Worm (Caenorhabditis elegans) whole organism, L4/young adult: Measurements from ENCODE around the gene srsx-27.

Experiments used
- W03F9.2 ChIP-seq: fragments of 150-350 bp; optimal IDR thresholded peaks from 2 replicates; lab custom pipeline; 2014; ENCODE audit warnings: missing biosample characterization, missing genetic modification characterization
- dao-5 ChIP-seq: sonication (generic microtip); optimal IDR thresholded peaks from 2 replicates; lab custom pipeline; 2016; ENCODE audit warnings: missing genotype, missing genetic modification characterization, moderate library complexity, missing compliant biosample characterization
- him-1 ChIP-seq: sonication (generic microtip); optimal IDR thresholded peaks from 2 replicates; lab custom pipeline; 2016; ENCODE audit warnings: missing genotype, missing genetic modification reagents, missing genetic modification characterization, missing compliant biosample characterization

srsx-27 gene

ce11 chrV:10124799-10125548 is 24.9 kb upstream of the srsx-27 start, which contains the start of gene C08B6.10:
TSS of gene C08B6.10 (plus strand) at chrV:10125498.
- TF ChIP-seq dao-5 (tag; lab: Kevin White, UChicago) (no peak), him-1 (tag; lab: Kevin White, UChicago) (no peak), W03F9.2 (no peak)

DNA sequence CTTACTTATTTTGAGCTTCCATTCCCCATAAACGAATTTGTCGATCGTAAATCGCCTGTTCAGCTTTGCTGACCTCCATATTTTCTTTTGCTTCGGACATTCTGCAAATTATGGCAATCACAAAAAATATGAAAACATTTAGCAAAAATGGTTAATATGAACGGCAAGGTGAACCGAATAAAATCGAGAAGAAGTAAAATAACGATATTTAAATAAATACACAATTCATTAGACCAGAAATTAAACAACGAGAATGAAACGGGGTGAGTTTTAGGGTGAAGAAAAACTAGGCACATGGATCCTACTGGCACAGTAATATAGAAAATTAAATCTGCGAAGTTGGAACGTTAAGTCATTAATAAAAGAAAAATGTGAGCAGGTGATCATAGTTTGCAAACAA is 19.6 kb upstream of the srsx-27 start, which contains the start of gene aos-1:
TSS of gene aos-1 (minus strand) at position 101 of the 400 bp plus-strand sequence.
- TF ChIP-seq him-1 (tag; lab: Kevin White, UChicago) (no peak), W03F9.2 (no peak), dao-5 (tag; lab: Kevin White, UChicago) (no peak)

ce11 chrV:10133277-10133676 is 16.6 kb upstream of the srsx-27 start:
- TF ChIP-seq W03F9.2 (no peak), him-1 (tag; lab: Kevin White, UChicago) (no peak), dao-5 (tag; lab: Kevin White, UChicago) (no peak)

ce11 chrV:10134077-10134693 is 15.6 kb upstream of the srsx-27 start, which contains the start of the genes C08B6.18, wdr-20 and C08B6.8:
TSS of gene C08B6.18 (minus strand) at chrV:10134127.
TSS of gene wdr-20 (minus strand) at chrV:10134158.
TSS of gene C08B6.8 (plus strand) at chrV:10134643.
- TF ChIP-seq W03F9.2 (no peak), dao-5 (tag; lab: Kevin White, UChicago) (no peak), him-1 (tag; lab: Kevin White, UChicago) (no peak)

- TF ChIP-seq him-1 (tag; lab: Kevin White, UChicago) (no peak), dao-5 (tag; lab: Kevin White, UChicago) (no peak), W03F9.2 (no peak)
These were observed 4.2 kb upstream of the srsx-27 start, which contains the start of gene C51E3.9 for ce11 chrV:10145653-10146052. TSS of gene C51E3.9 (plus strand) at chrV:10145953.

DNA sequence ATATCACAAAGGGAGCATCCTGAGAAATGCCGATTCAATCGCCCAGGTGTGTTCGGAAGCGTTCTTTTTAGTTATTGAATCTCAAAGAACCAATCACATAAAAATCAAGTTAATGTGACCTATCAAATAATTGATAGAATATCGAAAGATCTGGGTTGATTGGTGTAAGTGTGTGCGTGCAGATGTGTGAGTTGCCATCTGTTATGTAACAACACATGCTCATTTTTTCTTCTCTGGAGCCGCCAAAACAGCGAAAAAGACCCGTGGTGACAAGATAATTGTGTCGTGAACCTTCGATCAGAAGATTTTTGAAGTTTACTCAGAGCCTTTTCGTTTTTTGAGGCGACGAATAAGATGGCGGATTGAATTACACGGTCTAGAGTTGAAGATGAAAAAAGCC is 3.0 kb upstream of the srsx-27 start:
- no peak for TF ChIP-seq dao-5 (tag; lab: Kevin White, UChicago)
- TF ChIP-seq W03F9.2: no peak
- no peak for TF ChIP-seq him-1 (tag; lab: Kevin White, UChicago)

DNA sequence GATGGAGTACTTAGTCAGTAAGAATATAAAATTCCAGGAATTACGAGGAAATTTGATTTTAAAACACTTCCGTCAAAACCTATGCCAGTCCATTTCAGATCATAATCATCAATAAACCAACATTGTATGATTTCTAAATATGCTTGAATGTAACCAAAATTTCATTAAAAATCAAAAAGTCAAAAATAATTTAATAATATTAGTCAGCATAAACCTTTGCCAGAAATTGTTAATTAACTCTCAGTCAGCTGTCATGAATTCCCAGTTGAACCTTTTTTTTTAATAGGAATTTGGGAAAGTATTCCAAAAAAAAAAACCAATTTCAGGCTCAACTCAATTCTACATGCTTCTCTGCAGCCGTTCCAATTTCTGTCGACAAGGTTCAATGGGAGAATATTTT is 1.5 kb upstream of the srsx-27 start, which contains the start of gene srsx-26:
TSS of gene srsx-26 (plus strand) at position 301 of the 400 bp plus-strand sequence.
- TF ChIP-seq him-1 (tag; lab: Kevin White, UChicago) (no peak), W03F9.2 (no peak), dao-5 (tag; lab: Kevin White, UChicago) (no peak)

DNA sequence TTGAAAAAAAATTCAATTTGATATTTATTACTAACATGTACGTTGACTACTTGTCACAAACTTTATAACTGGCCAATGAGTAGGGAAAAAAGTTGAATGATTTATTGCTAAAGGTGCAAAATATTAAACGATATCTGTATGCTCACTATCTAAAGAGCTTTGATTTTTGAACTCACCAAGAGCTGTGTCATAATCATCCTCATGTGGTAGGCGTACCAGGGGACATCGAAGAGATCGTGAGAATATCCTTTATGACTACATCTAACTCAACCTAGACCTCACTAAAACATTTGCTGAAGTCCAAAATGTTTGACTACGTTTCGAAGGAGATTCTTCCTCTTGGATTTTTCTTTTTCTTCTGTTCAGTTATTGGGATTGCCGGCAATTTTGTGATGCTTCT is 2.5 kb downstream of the srsx-27 start, which contains the start of gene srsx-28:
TSS of gene srsx-28 (plus strand) at position 301 of the 400 bp plus-strand sequence.
- TF ChIP-seq W03F9.2 (no peak), dao-5 (tag; lab: Kevin White, UChicago) (no peak), him-1 (tag; lab: Kevin White, UChicago) (no peak)

DNA sequence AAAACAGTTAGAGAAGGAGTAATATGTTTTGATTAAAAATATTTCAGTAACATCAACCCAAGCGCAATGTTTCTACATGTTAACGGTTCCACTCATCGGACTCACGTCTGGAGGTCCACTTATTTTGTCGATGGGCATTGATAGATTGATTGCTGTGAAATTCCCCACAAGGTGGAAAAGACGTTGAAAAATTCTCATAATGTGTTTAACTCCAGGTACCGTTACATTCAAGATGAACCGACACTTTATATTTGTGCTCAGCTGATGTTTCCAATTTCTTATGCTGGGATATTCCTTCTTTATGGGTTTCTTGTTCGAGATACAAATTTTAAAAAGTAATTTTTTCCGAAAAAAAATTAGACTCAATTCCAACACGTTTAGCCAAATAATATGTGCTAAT is 3.2 kb downstream of the srsx-27 start:
- no peak for TF ChIP-seq dao-5 (tag; lab: Kevin White, UChicago)
- no peak for TF ChIP-seq him-1 (tag; lab: Kevin White, UChicago)
- TF ChIP-seq W03F9.2: no peak

- TF ChIP-seq him-1 (tag; lab: Kevin White, UChicago) (no peak), dao-5 (tag; lab: Kevin White, UChicago) (no peak), W03F9.2 (no peak)
These were observed 4.9 kb downstream of the srsx-27 start, which contains the start of gene srsx-29 for ce11 chrV:10154698-10155097. TSS of gene srsx-29 (plus strand) at chrV:10154998.

- no peak for TF ChIP-seq him-1 (tag; lab: Kevin White, UChicago)
- TF ChIP-seq W03F9.2: no peak
- no peak for TF ChIP-seq dao-5 (tag; lab: Kevin White, UChicago)
These were observed 8.7 kb downstream of the srsx-27 start, which contains the start of gene srsx-30 for ce11 chrV:10158528-10158927. TSS of gene srsx-30 (plus strand) at chrV:10158828.

ce11 chrV:10159972-10160371 is 10.1 kb downstream of the srsx-27 start:
- no peak for TF ChIP-seq W03F9.2
- no peak for TF ChIP-seq him-1 (tag; lab: Kevin White, UChicago)
- TF ChIP-seq dao-5 (tag; lab: Kevin White, UChicago): no peak

DNA sequence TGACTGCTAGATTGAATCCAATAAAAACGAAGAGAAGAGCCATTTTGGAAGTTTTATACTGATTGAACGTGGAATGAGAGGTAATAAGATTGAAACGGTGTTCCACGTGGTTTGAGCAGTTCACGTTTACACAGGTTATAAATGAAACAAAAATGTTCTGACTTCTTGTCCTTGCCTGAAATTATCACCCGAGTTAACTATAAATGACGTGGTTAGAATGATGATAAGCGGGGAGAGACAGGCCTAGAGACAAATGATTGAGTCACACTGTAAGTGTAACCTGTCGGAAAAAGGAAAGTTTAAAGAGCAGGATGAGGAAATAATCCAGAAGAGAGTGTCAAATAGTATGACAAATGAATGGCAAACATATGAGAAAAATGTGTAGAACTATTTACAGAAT is 11.1 kb downstream of the srsx-27 start, which contains the start of gene C51E3.10:
TSS of gene C51E3.10 (minus strand) at position 181 of the 400 bp plus-strand sequence.
- TF ChIP-seq W03F9.2 (no peak), dao-5 (tag; lab: Kevin White, UChicago) (no peak), him-1 (tag; lab: Kevin White, UChicago) (no peak)

DNA sequence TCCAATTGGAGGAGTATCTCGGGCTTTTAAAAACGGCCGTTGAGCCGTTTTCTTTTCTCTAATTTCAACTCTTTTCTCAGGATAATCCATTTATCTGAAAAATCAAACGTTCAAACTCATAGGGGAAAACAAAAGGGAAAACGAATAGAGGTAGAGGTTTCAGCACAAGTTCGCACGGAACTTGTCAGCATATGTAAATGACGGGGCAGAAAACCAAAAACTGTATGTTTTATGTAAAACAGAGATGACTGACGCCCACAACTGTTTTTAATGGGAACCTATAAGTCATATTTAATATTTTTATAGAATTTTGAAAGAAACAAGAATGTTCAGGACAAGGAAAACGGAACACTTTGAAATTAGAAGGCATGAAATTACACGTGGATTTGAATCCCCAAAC is 16.5 kb downstream of the srsx-27 start, which contains the start of gene C51E3.6:
TSS of gene C51E3.6 (minus strand) at position 101 of the 400 bp plus-strand sequence.
- no peak for TF ChIP-seq W03F9.2
- TF ChIP-seq dao-5 (tag; lab: Kevin White, UChicago): no peak
- no peak for TF ChIP-seq him-1 (tag; lab: Kevin White, UChicago)
